Fruit fly (Drosophila melanogaster) whole organism, pupa: Measurements from ENCODE around the gene CG12811.

Source experiments
- CG10348 ChIP-seq: fragments of 200-800 bp; sonication (Bioruptor generic); IDR thresholded peaks from 2 replicates; pipeline ENCODE4 v1.3.6; 2022; ENCODE audit warnings: missing biosample characterization, missing genetic modification characterization
- CG12605 ChIP-seq: fragments of 200-800 bp; sonication (Bioruptor generic); IDR thresholded peaks from 2 replicates; pipeline ENCODE4 v1.3.6; 2022; ENCODE audit warnings: missing biosample characterization, missing genetic modification characterization
- CG13204 ChIP-seq: fragments of 200-800 bp; sonication (Bioruptor generic); optimal IDR thresholded peaks from 2 replicates; lab custom pipeline; 2018; ENCODE audit warnings: missing biosample characterization, mild to moderate bottlenecking, missing genetic modification characterization, moderate library complexity
- CG17806 ChIP-seq: fragments of 200-800 bp; sonication (Bioruptor generic); optimal IDR thresholded peaks from 2 replicates; lab custom pipeline; 2018; ENCODE audit warnings: missing biosample characterization, mild to moderate bottlenecking, missing genetic modification characterization, moderate library complexity
- CG32121 ChIP-seq: fragments of 200-800 bp; sonication (Bioruptor generic); IDR thresholded peaks from 2 replicates; pipeline ENCODE4 v1.3.6; 2022; ENCODE audit warnings: missing biosample characterization, missing genetic modification characterization
- CG34367 ChIP-seq: fragments of 200-800 bp; sonication (Bioruptor generic); optimal IDR thresholded peaks from 2 replicates; lab custom pipeline; 2018; ENCODE audit warnings: missing biosample characterization, mild to moderate bottlenecking, missing genetic modification characterization
- CG9948 ChIP-seq: fragments of 200-800 bp; sonication (Bioruptor generic); optimal IDR thresholded peaks from 2 replicates; lab custom pipeline; 2018; ENCODE audit warnings: missing biosample characterization, mild to moderate bottlenecking, missing genetic modification characterization, moderate library complexity
- EcR ChIP-seq: fragments of 200-800 bp; sonication (Bioruptor generic); optimal IDR thresholded peaks from 3 replicates; lab custom pipeline; 2019; ENCODE audit warnings: missing biosample characterization, missing genetic modification characterization, mild to moderate bottlenecking, moderate library complexity, missing genetic modification reagents
- Ets98B ChIP-seq: fragments of 200-800 bp; sonication (Bioruptor generic); IDR thresholded peaks from 2 replicates; pipeline ENCODE4 v1.3.6; 2022; ENCODE audit warnings: missing biosample characterization, missing genetic modification characterization
- rn ChIP-seq: fragments of 200-800 bp; sonication (Bioruptor generic); IDR thresholded peaks from 2 replicates; pipeline ENCODE4 v1.3.6; 2022; ENCODE audit warnings: missing biosample characterization, missing genetic modification characterization

DNA sequence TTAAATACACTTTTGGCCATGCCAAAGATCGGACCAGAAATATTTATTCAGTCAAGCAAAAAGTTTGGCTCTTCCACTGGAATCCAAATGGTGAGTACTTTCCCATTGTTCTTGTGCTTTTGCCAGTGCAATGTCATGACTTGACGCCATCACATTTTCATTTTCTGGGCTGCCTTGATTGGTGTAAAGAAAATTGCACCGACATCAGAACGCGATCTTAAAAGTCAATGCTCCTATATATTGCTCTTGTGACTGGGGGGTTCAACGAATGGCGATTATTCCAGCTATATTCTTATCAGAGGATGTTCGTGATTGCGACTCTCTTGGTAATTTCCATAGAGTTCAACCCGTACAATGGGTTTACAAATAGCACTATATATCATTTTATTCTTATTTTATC, 8.1 kb downstream of the CG12811 start:
- TF ChIP-seq CG17806 = no peak
- no peak for TF ChIP-seq CG34367
- TF ChIP-seq rn (GFP tag; lab: Robert Waterston, UW) = no peak
- no peak for TF ChIP-seq CG10348 (GFP tag; lab: Robert Waterston, UW)
- no peak for TF ChIP-seq CG12605 (GFP tag; lab: Robert Waterston, UW)
- TF ChIP-seq CG32121 = no peak
- TF ChIP-seq Ets98B (GFP tag; lab: Robert Waterston, UW) = no peak
- TF ChIP-seq EcR = peak; percentile 95
- TF ChIP-seq CG9948 (tag; lab: Kevin White, UChicago) = no peak
- TF ChIP-seq CG13204 = no peak
